Worm (Caenorhabditis elegans) whole organism, young adult: Measurements from ENCODE around the gene R13A1.10.

Experiments used
- B0336.3 ChIP-seq: fragments of 200-800 bp; sonication (Bioruptor generic); IDR thresholded peaks from 2 replicates; pipeline ENCODE4 v1.3.6; 2022; ENCODE audit warnings: missing genetic modification characterization, missing compliant biosample characterization
- C06A6.2 ChIP-seq: fragments of 200-800 bp; sonication (Bioruptor generic); conservative IDR thresholded peaks from 2 replicates; pipeline ENCODE4 v1.3.6; 2022; ENCODE audit warnings: missing genetic modification characterization, missing compliant biosample characterization
- F33H1.4 ChIP-seq: fragments of 200-800 bp; sonication (Bioruptor generic); IDR thresholded peaks from 2 replicates; pipeline ENCODE4 v1.3.6; 2022; ENCODE audit warnings: missing genetic modification reagents, missing genetic modification characterization, missing compliant biosample characterization
- F37B4.10 ChIP-seq: fragments of 200-800 bp; sonication (Bioruptor generic); IDR thresholded peaks from 2 replicates; pipeline ENCODE4 v1.3.6; 2022; ENCODE audit warnings: missing genetic modification characterization, missing compliant biosample characterization
- F52B5.7 ChIP-seq: sonication (generic microtip); optimal IDR thresholded peaks from 2 replicates; lab custom pipeline; 2016; ENCODE audit warnings: mild to moderate bottlenecking, missing genetic modification characterization, missing compliant biosample characterization
- K12H6.12 ChIP-seq: fragments of 200-800 bp; sonication (Bioruptor generic); optimal IDR thresholded peaks from 2 replicates; lab custom pipeline; 2018; ENCODE audit warnings: mild to moderate bottlenecking, missing genetic modification characterization, missing compliant biosample characterization
- Y53G8AR.9 ChIP-seq: fragments of 200-800 bp; sonication (Bioruptor generic); conservative IDR thresholded peaks from 2 replicates; pipeline ENCODE4 v1.3.6; 2022; ENCODE audit warnings: missing genetic modification reagents, missing genetic modification characterization, missing compliant biosample characterization
- Y79H2A.3 ChIP-seq: fragments of 200-800 bp; sonication (Bioruptor generic); conservative IDR thresholded peaks from 2 replicates; pipeline ENCODE4 v1.3.6; 2022; ENCODE audit warnings: missing genetic modification reagents, missing genetic modification characterization, missing compliant biosample characterization
- Y95B8A.8 ChIP-seq: fragments of 200-800 bp; sonication (Bioruptor generic); IDR thresholded peaks from 2 replicates; pipeline ENCODE4 v1.3.6; 2022; ENCODE audit warnings: missing genetic modification reagents, missing genetic modification characterization, missing compliant biosample characterization
- akir-1 ChIP-seq: fragments of 200-800 bp; sonication (Bioruptor generic); optimal IDR thresholded peaks from 2 replicates; lab custom pipeline; 2018; ENCODE audit warnings: mild to moderate bottlenecking, missing genetic modification characterization, moderate library complexity, missing compliant biosample characterization
- attf-3 ChIP-seq: fragments of 200-800 bp; sonication (Bioruptor generic); conservative IDR thresholded peaks from 2 replicates; pipeline ENCODE4 v1.3.6; 2022; ENCODE audit warnings: missing genetic modification reagents, missing genetic modification characterization, missing compliant biosample characterization
- cebp-1 ChIP-seq, 2 experiments: fragments of 200-800 bp in 1 of 2; sonication (Bioruptor generic) in 1 of 2; sonication (generic microtip) in 1 of 2; IDR thresholded peaks in 1 of 2; optimal IDR thresholded peaks in 1 of 2; 2 replicates each; pipeline versions ENCODE4 v1.3.6 to Lab custom; 2017 to 2022; ENCODE audit warnings: missing compliant biosample characterization in 2 of 2, missing genetic modification characterization in 2 of 2, mild to moderate bottlenecking in 1 of 2, missing genetic modification reagents in 1 of 2, moderate library complexity in 1 of 2
- cebp-2 ChIP-seq: fragments of 200-800 bp; sonication (Bioruptor generic); IDR thresholded peaks from 2 replicates; pipeline ENCODE4 v1.3.6; 2022; ENCODE audit warnings: missing genetic modification characterization, missing compliant biosample characterization
- ceh-79 ChIP-seq: sonication (generic microtip); optimal IDR thresholded peaks from 2 replicates; lab custom pipeline; 2017; ENCODE audit warnings: mild to moderate bottlenecking, missing genetic modification characterization, missing compliant biosample characterization
- dox-1 ChIP-seq: fragments of 200-800 bp; sonication (Bioruptor generic); IDR thresholded peaks from 2 replicates; pipeline ENCODE4 v1.3.6; 2022; ENCODE audit warnings: missing genetic modification reagents, missing genetic modification characterization, missing compliant biosample characterization
- dpff-1 ChIP-seq: sonication (generic microtip); optimal IDR thresholded peaks from 2 replicates; lab custom pipeline; 2017; ENCODE audit warnings: mild to moderate bottlenecking, missing genetic modification characterization, missing compliant biosample characterization
- egrh-3 ChIP-seq: fragments of 200-800 bp; sonication (Bioruptor generic); IDR thresholded peaks from 2 replicates; pipeline ENCODE4 v1.3.6; 2022; ENCODE audit warnings: missing genetic modification reagents, missing genetic modification characterization, missing compliant biosample characterization
- ets-4 ChIP-seq: fragments of 200-800 bp; sonication (Bioruptor generic); optimal IDR thresholded peaks from 2 replicates; lab custom pipeline; 2018; ENCODE audit warnings: mild to moderate bottlenecking, missing genetic modification characterization, missing compliant biosample characterization
- hmg-20 ChIP-seq: fragments of 200-800 bp; sonication (Bioruptor generic); IDR thresholded peaks from 2 replicates; pipeline ENCODE4 v1.3.6; 2022; ENCODE audit warnings: missing genetic modification reagents, missing genetic modification characterization, missing compliant biosample characterization
- hsf-1 ChIP-seq: fragments of 200-800 bp; sonication (Bioruptor generic); IDR thresholded peaks from 2 replicates; pipeline ENCODE4 v1.3.6; 2022; ENCODE audit warnings: missing genetic modification reagents, missing genetic modification characterization, missing compliant biosample characterization
- let-607 ChIP-seq, 2 experiments: fragments of 200-800 bp in 1 of 2; sonication (Bioruptor generic) in 1 of 2; sonication (generic microtip) in 1 of 2; optimal IDR thresholded peaks; 2 replicates each; lab custom pipeline; 2016 to 2018; ENCODE audit warnings: mild to moderate bottlenecking in 2 of 2, missing compliant biosample characterization in 2 of 2, missing genetic modification characterization in 2 of 2, moderate library complexity in 2 of 2, missing genotype in 1 of 2
- lin-54 ChIP-seq: fragments of 200-800 bp; sonication (Bioruptor generic); optimal IDR thresholded peaks from 2 replicates; lab custom pipeline; 2018; ENCODE audit warnings: mild to moderate bottlenecking, missing genetic modification characterization, missing compliant biosample characterization
- lsl-1 ChIP-seq: fragments of 200-800 bp; sonication (Bioruptor generic); optimal IDR thresholded peaks from 2 replicates; lab custom pipeline; 2018; ENCODE audit warnings: mild to moderate bottlenecking, missing genetic modification characterization, moderate library complexity, missing compliant biosample characterization
- lsy-27 ChIP-seq: sonication (generic microtip); optimal IDR thresholded peaks from 2 replicates; lab custom pipeline; 2017; ENCODE audit warnings: missing genetic modification characterization, mild to moderate bottlenecking, missing compliant biosample characterization, antibody characterized with exemption, missing genotype, borderline replicate concordance; ENCODE audit not compliant: insufficient read depth
- madf-6 ChIP-seq: fragments of 200-800 bp; sonication (Bioruptor generic); IDR thresholded peaks from 2 replicates; pipeline ENCODE4 v1.3.6; 2022; ENCODE audit warnings: missing genetic modification reagents, missing genetic modification characterization, missing compliant biosample characterization
- mxl-1 ChIP-seq: sonication (generic microtip); optimal IDR thresholded peaks from 2 replicates; lab custom pipeline; 2016; ENCODE audit warnings: missing genetic modification characterization, missing compliant biosample characterization
- nfya-2 ChIP-seq: fragments of 200-800 bp; sonication (Bioruptor generic); IDR thresholded peaks from 2 replicates; pipeline ENCODE4 v1.3.6; 2022; ENCODE audit warnings: missing genetic modification reagents, missing genetic modification characterization, missing compliant biosample characterization
- pbrm-1 ChIP-seq: fragments of 200-800 bp; sonication (Bioruptor generic); IDR thresholded peaks from 2 replicates; pipeline ENCODE4 v1.3.6; 2022; ENCODE audit warnings: missing genetic modification reagents, missing genetic modification characterization, missing compliant biosample characterization
- snpc-1.3 ChIP-seq: sonication (generic microtip); optimal IDR thresholded peaks from 2 replicates; lab custom pipeline; 2017; ENCODE audit warnings: missing genetic modification characterization, mild to moderate bottlenecking, missing compliant biosample characterization, antibody characterized with exemption, moderate library complexity, missing genotype, missing genetic modification reagents; ENCODE audit not compliant: insufficient read depth
- snpc-4 ChIP-seq, 5 experiments: fragments of 150-350 bp in 1 of 5; sonication (generic microtip) in 4 of 5; optimal IDR thresholded peaks; 2 replicates each; lab custom pipeline; 2014 to 2018; ENCODE audit warnings: missing genetic modification characterization in 5 of 5, missing biosample characterization in 3 of 5, antibody characterized with exemption in 2 of 5, mild to moderate bottlenecking in 2 of 5, missing compliant biosample characterization in 2 of 5, missing genotype in 2 of 5, moderate library complexity in 2 of 5, missing genetic modification reagents in 1 of 5
- tbp1 ChIP-seq: fragments of 200-800 bp; sonication (Bioruptor generic); optimal IDR thresholded peaks from 2 replicates; lab custom pipeline; 2018; ENCODE audit warnings: mild to moderate bottlenecking, missing genetic modification characterization, missing compliant biosample characterization
- tbx-9 ChIP-seq: sonication (generic microtip); optimal IDR thresholded peaks from 2 replicates; lab custom pipeline; 2016; ENCODE audit warnings: borderline replicate concordance, missing genetic modification characterization, inconsistent platforms, missing compliant biosample characterization
- zfh-2 ChIP-seq: fragments of 200-800 bp; sonication (Bioruptor generic); conservative IDR thresholded peaks from 2 replicates; pipeline ENCODE4 v1.3.6; 2022; ENCODE audit warnings: missing genetic modification reagents, missing genetic modification characterization, missing compliant biosample characterization
- zim-3 ChIP-seq: sonication (generic microtip); optimal IDR thresholded peaks from 2 replicates; lab custom pipeline; 2017; ENCODE audit warnings: mild to moderate bottlenecking, missing genetic modification characterization, moderate library complexity, missing compliant biosample characterization
- ztf-22 ChIP-seq: fragments of 200-800 bp; sonication (Bioruptor generic); optimal IDR thresholded peaks from 2 replicates; lab custom pipeline; 2018; ENCODE audit warnings: mild to moderate bottlenecking, missing genetic modification characterization, moderate library complexity, missing compliant biosample characterization
- ztf-26 ChIP-seq: sonication (generic microtip); optimal IDR thresholded peaks from 2 replicates; lab custom pipeline; 2017; ENCODE audit warnings: missing genetic modification characterization, missing compliant biosample characterization
- ztf-3 ChIP-seq: fragments of 200-800 bp; sonication (Bioruptor generic); optimal IDR thresholded peaks from 2 replicates; lab custom pipeline; 2018; ENCODE audit warnings: mild to moderate bottlenecking, missing genetic modification characterization, missing compliant biosample characterization

Gene R13A1.10

DNA sequence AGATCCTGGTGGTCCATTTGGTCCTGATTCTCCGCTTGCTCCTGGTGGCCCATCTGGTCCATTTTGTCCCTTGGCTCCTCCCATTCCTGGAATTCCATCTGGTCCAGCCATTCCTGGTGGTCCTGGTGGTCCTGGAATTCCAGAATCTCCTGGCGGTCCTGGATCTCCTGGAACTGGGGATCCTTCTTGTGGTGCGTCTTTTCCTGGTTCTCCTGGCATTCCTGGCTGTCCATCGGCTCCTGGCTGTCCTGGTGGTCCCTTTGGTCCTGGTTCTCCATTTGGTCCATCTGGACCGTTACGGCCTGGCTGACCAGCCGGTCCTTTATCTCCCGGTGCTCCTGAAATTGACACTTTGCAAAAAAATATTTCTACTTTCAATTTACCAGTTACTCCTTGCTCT is 18.6 kb upstream of the R13A1.10 start:
- TF ChIP-seq dox-1 (GFP tag; lab: Robert Waterston, UW) = no peak
- peak; percentile 76 for TF ChIP-seq zfh-2 (GFP tag; lab: Robert Waterston, UW)
- peak; percentile 44; the same call in 1 of the 2 replicates for TF ChIP-seq egrh-3 (GFP tag; lab: Robert Waterston, UW)
- TF ChIP-seq Y79H2A.3 (GFP tag; lab: Robert Waterston, UW) = no peak
- TF ChIP-seq attf-3 (GFP tag; lab: Robert Waterston, UW) = no peak
- TF ChIP-seq ceh-79 (tag; lab: Kevin White, UChicago) = no peak
- TF ChIP-seq akir-1 (GFP tag; lab: Kevin White, UChicago) = no peak
- no peak for TF ChIP-seq F33H1.4 (GFP tag; lab: Robert Waterston, UW)

DNA sequence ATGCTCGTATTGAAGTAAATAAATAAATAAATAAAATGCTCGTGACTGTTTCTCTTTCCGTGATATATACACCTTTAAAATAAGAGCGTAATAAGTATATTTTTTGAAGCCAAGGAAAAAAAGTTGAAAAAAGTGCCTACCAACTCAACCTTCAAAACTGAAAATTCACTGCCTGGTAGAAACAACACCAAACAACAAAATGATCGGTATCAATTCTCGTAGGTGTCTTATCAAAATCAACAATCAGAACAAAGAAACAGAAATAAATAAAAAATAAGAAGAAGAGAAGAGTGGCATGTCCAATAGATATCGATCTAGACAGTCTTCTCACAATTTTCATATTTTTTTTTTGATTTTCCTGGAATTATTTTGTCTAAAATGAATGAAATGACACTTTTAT is 16.9 kb upstream of the R13A1.10 start, which contains the start of gene afmd-1:
afmd-1 (plus strand) TSS at position 316 of the 400 bp plus-strand sequence.
- TF ChIP-seq cebp-1 (GFP tag; IDR thresholded peaks at IDR 0.05; lab: Robert Waterston, UW) (no peak), cebp-1 (tag; optimal IDR thresholded peaks at IDR 0.05; lab: Kevin White, UChicago) (no peak), dpff-1 (no peak), Y95B8A.8 (GFP tag; lab: Robert Waterston, UW) (no peak), K12H6.12 (tag; lab: Kevin White, UChicago) (no peak), C06A6.2 (GFP tag; lab: Robert Waterston, UW) (no peak), zim-3 (tag; lab: Kevin White, UChicago) (no peak), F37B4.10 (no peak)

ce11 chrIV:7242220-7242789 is 15.3 kb upstream of the R13A1.10 start, which contains the start of gene gstk-2:
TSS of gene gstk-2 (minus strand) at chrIV:7242270.
- no peak for TF ChIP-seq nfya-2 (GFP tag; lab: Robert Waterston, UW)
- TF ChIP-seq lsy-27 (tag; lab: Kevin White, UChicago) = no peak
- no peak for TF ChIP-seq cebp-2 (GFP tag; lab: Robert Waterston, UW)
- no peak for TF ChIP-seq hmg-20 (GFP tag; lab: Robert Waterston, UW)
- TF ChIP-seq tbx-9 (tag; lab: Kevin White, UChicago) = no peak
- TF ChIP-seq mxl-1 = no peak
- TF ChIP-seq snpc-1.3 = no peak
- no peak for TF ChIP-seq B0336.3 (GFP tag; lab: Robert Waterston, UW)
- no peak for TF ChIP-seq ztf-26 (tag; lab: Kevin White, UChicago)
- TF ChIP-seq pbrm-1 (GFP tag; lab: Robert Waterston, UW) = no peak
- TF ChIP-seq lin-54 (GFP tag; lab: Kevin White, UChicago) = no peak
- TF ChIP-seq lsl-1 (GFP tag; lab: Kevin White, UChicago) = no peak
- TF ChIP-seq ets-4 (GFP tag; lab: Kevin White, UChicago) = no peak

DNA sequence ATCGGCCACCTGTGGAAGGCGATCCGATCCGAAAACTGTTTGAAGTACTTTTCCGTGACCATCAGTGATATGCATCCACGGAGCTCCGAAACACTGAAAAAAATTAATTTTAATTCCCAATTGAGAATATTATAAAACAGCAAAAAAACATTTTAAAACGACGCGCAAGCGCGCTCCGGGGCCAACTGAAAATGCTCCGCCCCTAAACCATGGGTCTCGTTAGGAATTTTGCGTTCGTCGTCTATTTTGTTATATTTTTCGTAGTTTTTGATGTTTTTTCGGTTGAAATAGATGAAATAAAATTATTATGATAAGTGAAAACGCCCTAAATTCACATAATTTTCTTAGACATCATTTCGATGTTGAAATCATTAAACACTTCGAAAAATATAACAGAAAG is 13.6 kb upstream of the R13A1.10 start:
- peak; percentile 18; the same call in 1 of the 2 replicates for TF ChIP-seq madf-6 (GFP tag; lab: Robert Waterston, UW)
- TF ChIP-seq F37B4.10 = no peak
- TF ChIP-seq ztf-22 (GFP tag; lab: Kevin White, UChicago) = no peak
- no peak for TF ChIP-seq tbp1 (GFP tag; lab: Kevin White, UChicago)
- no peak for TF ChIP-seq snpc-4 (GFP tag; optimal IDR thresholded peaks at IDR 0.05; lab: Kevin White, UChicago)
- TF ChIP-seq snpc-4 (tag; optimal IDR thresholded peaks at IDR 0.05; lab: Kevin White, UChicago) = peak in 1 of 4 experiments; percentile 29
- peak; percentile 59 for TF ChIP-seq F52B5.7 (tag; lab: Kevin White, UChicago)
- no peak for TF ChIP-seq mxl-1
- TF ChIP-seq cebp-1 (GFP tag; IDR thresholded peaks at IDR 0.05; lab: Robert Waterston, UW) = no peak
- TF ChIP-seq cebp-1 (tag; optimal IDR thresholded peaks at IDR 0.05; lab: Kevin White, UChicago) = peak; percentile 27
- no peak for TF ChIP-seq ztf-3 (GFP tag; lab: Kevin White, UChicago)
- no peak for TF ChIP-seq let-607 (tag; optimal IDR thresholded peaks at IDR 0.05; lab: Kevin White, UChicago)
- 0 out of 2 replicates have a peak, but pooled peaks have one; percentile 45 for TF ChIP-seq Y53G8AR.9
- no peak for TF ChIP-seq ets-4 (GFP tag; lab: Kevin White, UChicago)
- TF ChIP-seq hsf-1 (GFP tag; lab: Robert Waterston, UW) = peak; percentile 58; the same call in 1 of the 2 replicates
- peak; percentile 53 for TF ChIP-seq dpff-1
